Fruit fly (Drosophila melanogaster): ENCODE data around the gene CG15211.
A peak's percentile ranks its signal among the peaks of the same experiment; 100 is the strongest.

CG15211 gene

DNA sequence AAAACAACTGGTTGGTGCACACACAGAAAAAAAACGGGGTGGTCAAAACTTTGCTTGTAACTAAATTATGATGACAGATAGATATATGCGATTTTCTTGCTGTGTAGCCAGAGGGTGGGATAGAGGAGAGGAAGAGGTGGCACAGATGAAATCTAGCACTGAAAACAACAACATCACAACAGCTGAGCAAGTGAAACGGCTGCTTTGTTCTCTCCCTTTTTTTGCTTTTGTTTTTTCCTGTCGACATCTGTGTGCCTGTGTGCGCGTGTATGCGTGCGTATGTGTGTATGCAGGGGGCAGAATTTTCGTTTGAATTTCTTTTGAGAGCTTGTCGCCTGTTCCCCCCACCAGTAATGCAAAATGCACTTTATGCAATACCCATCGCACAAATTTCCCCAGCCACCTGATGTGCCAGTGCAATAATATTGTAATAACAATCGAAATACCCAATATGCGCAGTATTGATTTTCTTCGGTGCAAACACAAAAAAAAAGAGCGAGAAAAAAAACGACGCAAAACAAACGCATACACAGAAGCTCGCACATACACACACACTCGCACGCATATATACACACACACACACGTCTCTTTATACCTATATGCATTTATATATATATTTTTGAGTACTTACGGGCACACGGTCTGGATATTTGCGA is 4.9 kb upstream of the CG15211 start:
- TF ChIP-seq Ets98B (GFP tag; IDR thresholded peaks at IDR 0.05) (peak; percentile 82), Pif1B (GFP tag; optimal IDR thresholded peaks at IDR 0.05) (peak; percentile 63), CG9948 (tag; optimal IDR thresholded peaks at IDR 0.05) (peak; percentile 38), CG14655 (GFP tag; optimal IDR thresholded peaks at IDR 0.05) (peak; percentile 81), CG12605 (GFP tag; IDR thresholded peaks at IDR 0.05) (peak; percentile 7), rn (GFP tag; IDR thresholded peaks at IDR 0.05) (peak; percentile 64), CG34367 (tag; optimal IDR thresholded peaks at IDR 0.05) (peak; percentile 56), CG8159 (tag; optimal IDR thresholded peaks at IDR 0.05) (peak; percentile 67), CG13204 (GFP tag; optimal IDR thresholded peaks at IDR 0.05) (peak; percentile 74), D1 (tag; optimal IDR thresholded peaks at IDR 0.05) (peak; percentile 44), CG15710 (tag; optimal IDR thresholded peaks at IDR 0.05) (peak; percentile 66), CG32121 (GFP tag; IDR thresholded peaks at IDR 0.05) (peak; percentile 82), CG8301 (tag; optimal IDR thresholded peaks at IDR 0.05) (peak; percentile 70), EcR (GFP tag; optimal IDR thresholded peaks at IDR 0.05) (peak; percentile 14), CG10348 (GFP tag; IDR thresholded peaks at IDR 0.05) (peak; percentile 38; the same call in 1 of the 2 replicates), CG4496 (GFP tag; IDR thresholded peaks at IDR 0.05) (peak; percentile 72), Pif1A (GFP tag; optimal IDR thresholded peaks at IDR 0.05) (peak; percentile 73), CG17806 (tag; optimal IDR thresholded peaks at IDR 0.05) (peak; percentile 44), fd96Ca (GFP tag; IDR thresholded peaks at IDR 0.05) (peak; percentile 72; the same call in 1 of the 3 replicates), gl (tag; optimal IDR thresholded peaks at IDR 0.05) (peak; percentile 88), Snoo (tag; optimal IDR thresholded peaks at IDR 0.05) (peak; percentile 9)

DNA sequence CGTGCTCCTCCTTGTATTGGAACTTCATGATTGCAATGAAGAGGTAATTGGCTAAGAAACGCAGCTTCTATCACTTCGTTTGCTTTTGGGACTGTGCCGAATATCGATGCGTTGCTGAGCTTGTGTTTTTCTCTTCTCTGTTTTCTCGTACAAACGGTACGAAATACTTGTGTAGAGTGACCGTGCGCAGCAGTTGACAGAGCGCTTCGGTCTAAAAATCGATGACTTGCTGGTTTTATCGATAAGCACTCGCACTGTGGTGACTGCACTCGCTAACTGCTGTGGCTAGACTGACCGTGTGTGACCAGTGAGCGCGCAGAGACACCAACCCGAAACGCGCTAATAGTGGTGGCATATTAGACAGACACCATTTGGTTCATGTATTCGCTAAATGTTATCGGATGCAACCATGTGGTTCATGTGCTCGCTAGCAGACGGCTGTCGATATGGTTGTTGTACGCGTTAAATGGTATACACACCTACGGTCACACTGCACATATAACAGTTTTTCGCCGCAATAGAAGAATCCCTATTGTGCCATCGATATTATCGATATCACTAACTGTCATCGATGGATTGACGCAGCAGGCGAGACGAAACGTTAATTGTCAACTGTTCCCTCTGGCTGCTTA is 4.2 kb upstream of the CG15211 start, which contains the start of the genes Atg8a and BTBD9:
Gene Atg8a, minus strand, starts transcription at position 296 of the 632 bp plus-strand sequence.
Gene BTBD9, plus strand, starts transcription at position 495 of the 632 bp plus-strand sequence.
- TF ChIP-seq gl (tag; optimal IDR thresholded peaks at IDR 0.05) (no peak), EcR (GFP tag; optimal IDR thresholded peaks at IDR 0.05) (no peak), Pif1B (GFP tag; optimal IDR thresholded peaks at IDR 0.05) (no peak), CG15710 (tag; optimal IDR thresholded peaks at IDR 0.05) (no peak), Pif1A (GFP tag; optimal IDR thresholded peaks at IDR 0.05) (no peak), D1 (tag; optimal IDR thresholded peaks at IDR 0.05) (no peak), CG12605 (GFP tag; IDR thresholded peaks at IDR 0.05) (no peak), CG8301 (tag; optimal IDR thresholded peaks at IDR 0.05) (no peak), CG9948 (tag; optimal IDR thresholded peaks at IDR 0.05) (no peak), rn (GFP tag; IDR thresholded peaks at IDR 0.05) (no peak), CG10348 (GFP tag; IDR thresholded peaks at IDR 0.05) (no peak), CG8159 (tag; optimal IDR thresholded peaks at IDR 0.05) (no peak), CG17806 (tag; optimal IDR thresholded peaks at IDR 0.05) (no peak), CG13204 (GFP tag; optimal IDR thresholded peaks at IDR 0.05) (no peak), CG32121 (GFP tag; IDR thresholded peaks at IDR 0.05) (no peak), CG34367 (tag; optimal IDR thresholded peaks at IDR 0.05) (no peak), fd96Ca (GFP tag; IDR thresholded peaks at IDR 0.05) (no peak), Snoo (tag; optimal IDR thresholded peaks at IDR 0.05) (no peak), CG14655 (GFP tag; optimal IDR thresholded peaks at IDR 0.05) (no peak)

DNA sequence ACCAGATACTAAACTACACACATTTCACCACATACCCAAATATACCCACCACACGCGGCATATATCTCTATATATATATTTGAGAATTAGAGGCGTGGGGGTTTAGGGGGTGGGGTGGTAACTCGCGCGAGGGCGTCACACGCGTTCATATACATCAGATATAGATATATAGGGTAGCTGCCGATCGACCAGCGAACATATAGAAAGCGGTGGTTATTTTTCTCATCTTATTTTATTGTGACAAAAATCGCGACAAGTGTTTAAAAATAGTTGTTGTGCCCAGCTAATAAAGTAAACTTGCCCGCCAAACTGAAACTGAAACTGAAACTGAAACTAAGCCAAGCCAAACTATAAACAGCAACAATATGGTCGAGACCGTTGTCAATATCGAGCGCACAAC is 293 bp downstream of the CG15211 start:
- TF ChIP-seq CG15710 (tag; optimal IDR thresholded peaks at IDR 0.05) (no peak), D1 (tag; optimal IDR thresholded peaks at IDR 0.05) (no peak), rn (GFP tag; IDR thresholded peaks at IDR 0.05) (no peak), CG17806 (tag; optimal IDR thresholded peaks at IDR 0.05) (no peak), CG8159 (tag; optimal IDR thresholded peaks at IDR 0.05) (no peak)

DNA sequence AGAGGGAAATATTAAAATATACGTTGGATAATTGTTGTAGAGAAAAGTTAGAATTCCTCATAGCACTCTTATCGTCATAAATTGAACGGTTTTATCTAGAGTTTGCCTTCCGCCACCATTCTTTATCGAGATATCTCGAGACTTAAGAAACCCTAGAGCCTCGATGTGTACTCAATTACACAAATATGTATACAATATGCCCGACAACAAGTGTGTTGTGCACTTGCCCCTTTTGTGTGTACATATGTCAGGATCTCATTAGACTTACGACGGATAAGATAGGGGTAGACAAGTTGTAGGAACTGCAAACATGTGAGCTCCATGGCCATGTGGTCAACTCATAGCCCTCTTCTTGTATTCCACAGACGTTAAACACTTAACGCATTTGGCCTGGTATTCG is 1.2 kb downstream of the CG15211 start:
- TF ChIP-seq fd96Ca (GFP tag; IDR thresholded peaks at IDR 0.05): no peak
- no peak for TF ChIP-seq CG9948 (tag; optimal IDR thresholded peaks at IDR 0.05)
- no peak for TF ChIP-seq CG10348 (GFP tag; IDR thresholded peaks at IDR 0.05)
- TF ChIP-seq CG15710 (tag; optimal IDR thresholded peaks at IDR 0.05): no peak
- no peak for TF ChIP-seq rn (GFP tag; IDR thresholded peaks at IDR 0.05)
- no peak for TF ChIP-seq Ets98B (GFP tag; IDR thresholded peaks at IDR 0.05)
- TF ChIP-seq CG8301 (tag; optimal IDR thresholded peaks at IDR 0.05): no peak
- TF ChIP-seq Pif1B (GFP tag; optimal IDR thresholded peaks at IDR 0.05): no peak
- TF ChIP-seq D1 (tag; optimal IDR thresholded peaks at IDR 0.05): no peak
- TF ChIP-seq Snoo (tag; optimal IDR thresholded peaks at IDR 0.05): no peak
- no peak for TF ChIP-seq CG17806 (tag; optimal IDR thresholded peaks at IDR 0.05)
- no peak for TF ChIP-seq EcR (GFP tag; optimal IDR thresholded peaks at IDR 0.05)
- TF ChIP-seq Pif1A (GFP tag; optimal IDR thresholded peaks at IDR 0.05): peak; percentile 41
- TF ChIP-seq CG34367 (tag; optimal IDR thresholded peaks at IDR 0.05): peak; percentile 3
- TF ChIP-seq CG4496 (GFP tag; IDR thresholded peaks at IDR 0.05): no peak
- peak; percentile 16 for TF ChIP-seq CG13204 (GFP tag; optimal IDR thresholded peaks at IDR 0.05)
- no peak for TF ChIP-seq CG12605 (GFP tag; IDR thresholded peaks at IDR 0.05)
- peak; percentile 46 for TF ChIP-seq gl (tag; optimal IDR thresholded peaks at IDR 0.05)
- TF ChIP-seq CG14655 (GFP tag; optimal IDR thresholded peaks at IDR 0.05): peak; percentile 37
- TF ChIP-seq CG32121 (GFP tag; IDR thresholded peaks at IDR 0.05): no peak
- no peak for TF ChIP-seq CG8159 (tag; optimal IDR thresholded peaks at IDR 0.05)

- TF ChIP-seq rn (GFP tag; IDR thresholded peaks at IDR 0.05) (no peak), D1 (tag; optimal IDR thresholded peaks at IDR 0.05) (no peak), CG12605 (GFP tag; IDR thresholded peaks at IDR 0.05) (no peak), CG15710 (tag; optimal IDR thresholded peaks at IDR 0.05) (no peak), gl (tag; optimal IDR thresholded peaks at IDR 0.05) (no peak), fd96Ca (GFP tag; IDR thresholded peaks at IDR 0.05) (no peak), CG8159 (tag; optimal IDR thresholded peaks at IDR 0.05) (no peak), CG32121 (GFP tag; IDR thresholded peaks at IDR 0.05) (no peak), Snoo (tag; optimal IDR thresholded peaks at IDR 0.05) (no peak), CG8301 (tag; optimal IDR thresholded peaks at IDR 0.05) (no peak), Pif1B (GFP tag; optimal IDR thresholded peaks at IDR 0.05) (no peak)
These were observed 2.8 kb downstream of the CG15211 start for dm6 chrX:10774957-10775682.
